Fruit fly (Drosophila melanogaster) whole organism, embryonic: ENCODE results near the gene CG32944.

ENCODE experiments used
- Abd-B ChIP-seq: fragments of 200-800 bp; sonication (Bioruptor generic); optimal IDR thresholded peaks from 2 replicates; lab custom pipeline; 2018; ENCODE audit warnings: missing biosample characterization, mild to moderate bottlenecking, missing genetic modification characterization, moderate library complexity
- BEAF-32 ChIP-seq: fragments of 200-800 bp; sonication (Bioruptor generic); optimal IDR thresholded peaks from 3 replicates; lab custom pipeline; 2017; ENCODE audit warnings: missing biosample characterization, missing genetic modification characterization, mild to moderate bottlenecking, moderate library complexity, missing genetic modification reagents
- Bdp1 ChIP-seq: fragments of 200-800 bp; sonication (Bioruptor generic); optimal IDR thresholded peaks from 3 replicates; lab custom pipeline; 2016; ENCODE audit warnings: missing biosample characterization, missing genetic modification characterization
- Bgb ChIP-seq: fragments of 200-800 bp; sonication (Bioruptor generic); IDR thresholded peaks from 2 replicates; pipeline ENCODE4 v1.3.6; 2022; ENCODE audit warnings: missing biosample characterization, missing genetic modification characterization; ENCODE audit not compliant: partially characterized antibody
- CG11398 ChIP-seq: fragments of 200-800 bp; sonication (Bioruptor generic); optimal IDR thresholded peaks from 2 replicates; lab custom pipeline; 2016; ENCODE audit warnings: missing biosample characterization, missing genetic modification characterization
- CG11695 ChIP-seq: fragments of 200-800 bp; sonication (Bioruptor generic); IDR thresholded peaks from 3 replicates; pipeline ENCODE4 v1.3.6; 2022; ENCODE audit warnings: missing biosample characterization, missing genetic modification characterization
- CG12155 ChIP-seq: fragments of 200-800 bp; sonication (Bioruptor generic); optimal IDR thresholded peaks from 3 replicates; lab custom pipeline; 2016; ENCODE audit warnings: missing biosample characterization, missing genetic modification characterization
- CG12659 ChIP-seq: fragments of 200-800 bp; sonication (Bioruptor generic); optimal IDR thresholded peaks from 3 replicates; lab custom pipeline; 2017; ENCODE audit warnings: mild to moderate bottlenecking, missing biosample characterization, missing genetic modification reagents, missing genetic modification characterization
- CG13287 ChIP-seq: fragments of 200-800 bp; sonication (Bioruptor generic); IDR thresholded peaks from 2 replicates; pipeline ENCODE4 v1.3.6; 2022; ENCODE audit warnings: missing biosample characterization, missing genetic modification characterization; ENCODE audit not compliant: partially characterized antibody
- CG13894 ChIP-seq: fragments of 200-800 bp; sonication (Bioruptor generic); optimal IDR thresholded peaks from 3 replicates; lab custom pipeline; 2018; ENCODE audit warnings: missing biosample characterization, mild to moderate bottlenecking, missing genetic modification characterization, moderate library complexity
- CG16813 ChIP-seq: fragments of 200-800 bp; sonication (Bioruptor generic); IDR thresholded peaks from 3 replicates; pipeline ENCODE4 v1.3.6; 2022; ENCODE audit warnings: missing biosample characterization, missing genetic modification characterization; ENCODE audit not compliant: partially characterized antibody
- CG2889 ChIP-seq: fragments of 200-800 bp; sonication (Bioruptor generic); IDR thresholded peaks from 3 replicates; pipeline ENCODE4 v1.3.6; 2022; ENCODE audit warnings: missing biosample characterization, missing genetic modification characterization
- CG4617 ChIP-seq: fragments of 200-800 bp; sonication (Bioruptor generic); optimal IDR thresholded peaks from 3 replicates; lab custom pipeline; 2016; ENCODE audit warnings: missing biosample characterization, missing genetic modification characterization, borderline replicate concordance
- CG6254 ChIP-seq: fragments of 200-800 bp; sonication (Bioruptor generic); optimal IDR thresholded peaks from 3 replicates; lab custom pipeline; 2017; ENCODE audit warnings: mild to moderate bottlenecking, missing biosample characterization, missing genetic modification reagents, missing genetic modification characterization
- CG6854 ChIP-seq: fragments of 200-800 bp; sonication (Bioruptor generic); optimal IDR thresholded peaks from 3 replicates; lab custom pipeline; 2017; ENCODE audit warnings: missing biosample characterization, mild to moderate bottlenecking, missing genetic modification characterization
- CG8290 ChIP-seq, 3 experiments: fragments of 200-800 bp; sonication (Bioruptor generic); optimal IDR thresholded peaks; 2 replicates each; lab custom pipeline; 2016 to 2019; ENCODE audit warnings: missing biosample characterization in 3 of 3, missing genetic modification characterization in 3 of 3, mild to moderate bottlenecking in 2 of 3, moderate library complexity in 1 of 3
- CG9609 ChIP-seq: fragments of 200-800 bp; sonication (Bioruptor generic); optimal IDR thresholded peaks from 3 replicates; lab custom pipeline; 2016; ENCODE audit warnings: missing biosample characterization, missing genetic modification characterization
- CoRest ChIP-seq: fragments of 200-800 bp; sonication (Bioruptor generic); optimal IDR thresholded peaks from 3 replicates; lab custom pipeline; 2018; ENCODE audit warnings: missing biosample characterization, mild to moderate bottlenecking, missing genetic modification characterization, moderate library complexity
- Dll ChIP-seq: fragments of 200-800 bp; sonication (Bioruptor generic); IDR thresholded peaks from 4 replicates; pipeline ENCODE4 v1.3.6; 2022; ENCODE audit warnings: missing biosample characterization, missing genetic modification characterization; ENCODE audit not compliant: partially characterized antibody
- Doc2 ChIP-seq: fragments of 200-800 bp; sonication (Bioruptor generic); IDR thresholded peaks from 2 replicates; pipeline ENCODE4 v1.3.6; 2022; ENCODE audit warnings: missing biosample characterization, missing genetic modification characterization
- ERR ChIP-seq: fragments of 200-800 bp; sonication (Bioruptor generic); optimal IDR thresholded peaks from 2 replicates; lab custom pipeline; 2016; ENCODE audit warnings: missing biosample characterization, missing genetic modification characterization
- H15 ChIP-seq: fragments of 200-800 bp; sonication (Bioruptor generic); IDR thresholded peaks from 3 replicates; pipeline ENCODE4 v1.3.6; 2022; ENCODE audit warnings: missing biosample characterization, missing genetic modification characterization
- HLH54F ChIP-seq: fragments of 200-800 bp; sonication (Bioruptor generic); optimal IDR thresholded peaks from 3 replicates; lab custom pipeline; 2016; ENCODE audit warnings: missing biosample characterization, missing genetic modification characterization
- MESR4 ChIP-seq: fragments of 200-800 bp; sonication (Bioruptor generic); optimal IDR thresholded peaks from 2 replicates; lab custom pipeline; 2018; ENCODE audit warnings: missing biosample characterization, mild to moderate bottlenecking, missing genetic modification characterization, moderate library complexity
- Meics ChIP-seq: fragments of 200-800 bp; sonication (Bioruptor generic); optimal IDR thresholded peaks from 2 replicates; lab custom pipeline; 2017; ENCODE audit warnings: missing biosample characterization, mild to moderate bottlenecking, missing genetic modification characterization
- Opbp ChIP-seq: fragments of 200-800 bp; sonication (Bioruptor generic); IDR thresholded peaks from 3 replicates; pipeline ENCODE4 v1.3.6; 2022; ENCODE audit warnings: missing biosample characterization, missing genetic modification characterization; ENCODE audit not compliant: partially characterized antibody
- Stat92E ChIP-seq, 3 experiments: fragments of >200 bp in 2 of 3; fragments of 200-800 bp in 1 of 3; sonication (Bioruptor generic) in 1 of 3; optimal IDR thresholded peaks; 2 replicates each; lab custom pipeline; 2017 to 2019; ENCODE audit warnings: missing biosample characterization in 3 of 3, missing genetic modification characterization in 3 of 3, mild to moderate bottlenecking in 1 of 3, moderate library complexity in 1 of 3
- al ChIP-seq: fragments of 200-800 bp; sonication (Bioruptor generic); IDR thresholded peaks from 2 replicates; pipeline ENCODE4 v1.3.6; 2022; ENCODE audit warnings: missing biosample characterization, missing genetic modification characterization
- bbx ChIP-seq: fragments of 200-800 bp; sonication (Bioruptor generic); IDR thresholded peaks from 2 replicates; pipeline ENCODE4 v1.3.6; 2022; ENCODE audit warnings: missing biosample characterization, missing genetic modification characterization; ENCODE audit not compliant: partially characterized antibody
- bcd ChIP-seq: fragments of 200-800 bp; sonication (Bioruptor generic); optimal IDR thresholded peaks from 2 replicates; lab custom pipeline; 2017; ENCODE audit warnings: missing biosample characterization, mild to moderate bottlenecking, missing genetic modification characterization
- br ChIP-seq: fragments of >200 bp; optimal IDR thresholded peaks from 2 replicates; lab custom pipeline; 2017
- crol ChIP-seq: fragments of 200-800 bp; sonication (Bioruptor generic); IDR thresholded peaks from 2 replicates; pipeline ENCODE4 v1.3.6; 2022; ENCODE audit warnings: missing biosample characterization, missing genetic modification characterization
- hb ChIP-seq: fragments of 200-800 bp; sonication (Bioruptor generic); IDR thresholded peaks from 3 replicates; pipeline ENCODE4 v1.3.6; 2022; ENCODE audit warnings: missing biosample characterization, missing genetic modification characterization; ENCODE audit not compliant: partially characterized antibody
- hbn ChIP-seq: fragments of 200-800 bp; sonication (Bioruptor generic); IDR thresholded peaks from 2 replicates; pipeline ENCODE4 v1.3.6; 2022; ENCODE audit warnings: missing biosample characterization, missing genetic modification characterization; ENCODE audit not compliant: partially characterized antibody
- jigr1 ChIP-seq: fragments of 200-800 bp; sonication (Bioruptor generic); IDR thresholded peaks from 3 replicates; pipeline ENCODE4 v1.3.6; 2022; ENCODE audit warnings: missing biosample characterization, missing genetic modification characterization
- kah ChIP-seq: fragments of 200-800 bp; sonication (Bioruptor generic); optimal IDR thresholded peaks from 2 replicates; lab custom pipeline; 2018; ENCODE audit warnings: missing biosample characterization, mild to moderate bottlenecking, missing genetic modification characterization
- kay ChIP-seq: fragments of 200-800 bp; sonication (Bioruptor generic); optimal IDR thresholded peaks from 2 replicates; lab custom pipeline; 2016; ENCODE audit warnings: missing biosample characterization, missing genetic modification characterization
- knrl ChIP-seq: fragments of 200-800 bp; sonication (Bioruptor generic); IDR thresholded peaks from 3 replicates; pipeline ENCODE4 v1.3.6; 2022; ENCODE audit warnings: missing biosample characterization, missing genetic modification characterization; ENCODE audit not compliant: partially characterized antibody
- lilli ChIP-seq: fragments of 200-800 bp; sonication (Bioruptor generic); optimal IDR thresholded peaks from 3 replicates; lab custom pipeline; 2016; ENCODE audit warnings: missing biosample characterization, missing genetic modification characterization
- lmd ChIP-seq: fragments of 200-800 bp; sonication (Bioruptor generic); IDR thresholded peaks from 2 replicates; pipeline ENCODE4 v1.3.6; 2022; ENCODE audit warnings: missing biosample characterization, missing genetic modification characterization
- nerfin-2 ChIP-seq: fragments of 200-800 bp; sonication (Bioruptor generic); IDR thresholded peaks from 2 replicates; pipeline ENCODE4 v1.3.6; 2022; ENCODE audit warnings: missing biosample characterization, missing genetic modification characterization; ENCODE audit not compliant: partially characterized antibody
- nmo ChIP-seq: fragments of 200-800 bp; sonication (Bioruptor generic); optimal IDR thresholded peaks from 2 replicates; lab custom pipeline; 2018; ENCODE audit warnings: missing biosample characterization, mild to moderate bottlenecking, missing genetic modification characterization, moderate library complexity
- nom ChIP-seq: fragments of 200-800 bp; sonication (Bioruptor generic); optimal IDR thresholded peaks from 2 replicates; lab custom pipeline; 2017; ENCODE audit warnings: missing biosample characterization, missing genetic modification characterization, mild to moderate bottlenecking, moderate library complexity, missing genetic modification reagents
- onecut ChIP-seq: fragments of 200-800 bp; sonication (Bioruptor generic); IDR thresholded peaks from 2 replicates; pipeline ENCODE4 v1.3.6; 2022; ENCODE audit warnings: missing biosample characterization, missing genetic modification characterization
- phol ChIP-seq: fragments of 200-800 bp; sonication (Bioruptor generic); optimal IDR thresholded peaks from 3 replicates; lab custom pipeline; 2018; ENCODE audit warnings: missing biosample characterization, mild to moderate bottlenecking, missing genetic modification characterization, moderate library complexity
- slbo ChIP-seq: fragments of 200-800 bp; sonication (Bioruptor generic); IDR thresholded peaks from 2 replicates; pipeline ENCODE4 v1.3.6; 2022; ENCODE audit warnings: missing biosample characterization, missing genetic modification characterization
- tna ChIP-seq: fragments of 200-800 bp; sonication (Bioruptor generic); IDR thresholded peaks from 2 replicates; pipeline ENCODE4 v1.3.6; 2022; ENCODE audit warnings: missing biosample characterization, missing genetic modification characterization; ENCODE audit not compliant: partially characterized antibody
- vnd ChIP-seq: fragments of 200-800 bp; sonication (Bioruptor generic); IDR thresholded peaks from 3 replicates; pipeline ENCODE4 v1.3.6; 2022; ENCODE audit warnings: missing biosample characterization, missing genetic modification characterization; ENCODE audit not compliant: partially characterized antibody
- zf30C ChIP-seq: fragments of 200-800 bp; sonication (Bioruptor generic); optimal IDR thresholded peaks from 3 replicates; lab custom pipeline; 2018; ENCODE audit warnings: missing biosample characterization, mild to moderate bottlenecking, missing genetic modification characterization

Gene CG32944

dm6 chr3R:4390133-4390532 lies 29.2 kb downstream of the CG32944 start, which contains the start of gene CG14646 (continued):
- TF ChIP-seq Stat92E (GFP tag; optimal IDR thresholded peaks at IDR 0.05; lab: Kevin White, UChicago) (no peak), CoRest (no peak), MESR4 (GFP tag; lab: Kevin White, UChicago) (peak; percentile 59), crol (GFP tag; lab: Robert Waterston, UW) (no peak), HLH54F (GFP tag; lab: Kevin White, UChicago) (no peak), CG13894 (tag; lab: Kevin White, UChicago) (no peak), knrl (GFP tag; lab: Robert Waterston, UW) (peak; percentile 73; the same call in 2 of the 3 replicates), CG9609 (GFP tag; lab: Kevin White, UChicago) (no peak), tna (peak; percentile 56; the same call in 1 of the 2 replicates), CG2889 (GFP tag; lab: Robert Waterston, UW) (no peak), jigr1 (GFP tag; lab: Robert Waterston, UW) (no peak), Abd-B (no peak), CG4617 (GFP tag; lab: Kevin White, UChicago) (peak; percentile 55), bcd (no peak), lmd (GFP tag; lab: Robert Waterston, UW) (no peak), al (no peak), br (lab: Kevin White, UChicago) (no peak), vnd (GFP tag; lab: Robert Waterston, UW) (peak; percentile 81), Bgb (GFP tag; lab: Robert Waterston, UW) (peak; percentile 89), CG12155 (GFP tag; lab: Kevin White, UChicago) (no peak), CG6254 (no peak), zf30C (GFP tag; lab: Kevin White, UChicago) (no peak), Doc2 (no peak), Bdp1 (no peak), CG11695 (GFP tag; lab: Robert Waterston, UW) (peak; percentile 80), CG16813 (GFP tag; lab: Robert Waterston, UW) (peak; percentile 86), Dll (GFP tag; lab: Robert Waterston, UW) (peak; percentile 86), hb (GFP tag; lab: Robert Waterston, UW) (peak; percentile 78), kay (no peak), nmo (GFP tag; lab: Kevin White, UChicago) (no peak), CG6854 (GFP tag; lab: Kevin White, UChicago) (no peak), nerfin-2 (GFP tag; lab: Robert Waterston, UW) (peak; percentile 70), CG12659 (no peak), onecut (GFP tag; lab: Robert Waterston, UW) (no peak), phol (peak; percentile 29), CG8290 (GFP tag; optimal IDR thresholded peaks at IDR 0.05; lab: Kevin White, UChicago) (no peak), CG8290 (tag; optimal IDR thresholded peaks at IDR 0.05; lab: Kevin White, UChicago) (peak in 1 of 2 experiments; percentile 40), ERR (GFP tag; lab: Kevin White, UChicago) (no peak), kah (GFP tag; lab: Kevin White, UChicago) (peak; percentile 37), CG13287 (GFP tag; lab: Robert Waterston, UW) (peak; percentile 95), Opbp (GFP tag; lab: Robert Waterston, UW) (peak; percentile 82; the same call in 2 of the 3 replicates), CG11398 (GFP tag; lab: Kevin White, UChicago) (peak; percentile 2), BEAF-32 (GFP tag; lab: Kevin White, UChicago) (peak; percentile 84), nom (GFP tag; lab: Kevin White, UChicago) (no peak), slbo (GFP tag; lab: Robert Waterston, UW) (no peak), bbx (peak; percentile 92), Meics (GFP tag; lab: Kevin White, UChicago) (no peak), H15 (GFP tag; lab: Robert Waterston, UW) (no peak), hbn (GFP tag; lab: Robert Waterston, UW) (peak; percentile 93), lilli (no peak)
